Worm (Caenorhabditis elegans): ENCODE data around the gene C09F9.2.

ce11 chrII:14672095-14672494 lies 33.2 kb upstream of the C09F9.2 start:
- TF ChIP-seq ztf-11 (tag; optimal IDR thresholded peaks at IDR 0.05), result no peak
- TF ChIP-seq nhr-237 (tag; optimal IDR thresholded peaks at IDR 0.05), result no peak
- TF ChIP-seq nhr-12 (tag; optimal IDR thresholded peaks at IDR 0.05), result no peak
- no peak for TF ChIP-seq ceh-43 (GFP tag; optimal IDR thresholded peaks at IDR 0.05)
- no peak for TF ChIP-seq pha-4 (tag; optimal IDR thresholded peaks at IDR 0.05)

Data from whole organism, mixed stage, embryonic.